Fruit fly (Drosophila melanogaster) whole organism, embryonic: ENCODE measurements around the gene Gclm.

Source experiments
- Adf1 ChIP-seq: fragments of 200-800 bp; sonication (Bioruptor generic); IDR thresholded peaks from 2 replicates; pipeline ENCODE4 v1.3.6; 2022; ENCODE audit warnings: missing biosample characterization, missing genetic modification characterization
- CG10267 ChIP-seq: fragments of 200-800 bp; sonication (Bioruptor generic); optimal IDR thresholded peaks from 2 replicates; lab custom pipeline; 2018; ENCODE audit warnings: missing biosample characterization, mild to moderate bottlenecking, missing genetic modification characterization, moderate library complexity
- CG10543 ChIP-seq: fragments of 200-800 bp; sonication (Bioruptor generic); optimal IDR thresholded peaks from 3 replicates; lab custom pipeline; 2017; ENCODE audit warnings: missing biosample characterization, mild to moderate bottlenecking, missing genetic modification characterization, moderate library complexity
- CG12659 ChIP-seq: fragments of 200-800 bp; sonication (Bioruptor generic); optimal IDR thresholded peaks from 3 replicates; lab custom pipeline; 2017; ENCODE audit warnings: mild to moderate bottlenecking, missing biosample characterization, missing genetic modification reagents, missing genetic modification characterization
- CG12769 ChIP-seq: fragments of 200-800 bp; sonication (Bioruptor generic); optimal IDR thresholded peaks from 2 replicates; lab custom pipeline; 2019; ENCODE audit warnings: missing biosample characterization, mild to moderate bottlenecking, missing genetic modification characterization, moderate library complexity
- CG13424 ChIP-seq: fragments of 200-800 bp; sonication (Bioruptor generic); optimal IDR thresholded peaks from 2 replicates; lab custom pipeline; 2019; ENCODE audit warnings: missing biosample characterization, mild to moderate bottlenecking, missing genetic modification characterization, moderate library complexity
- CG13894 ChIP-seq: fragments of 200-800 bp; sonication (Bioruptor generic); optimal IDR thresholded peaks from 3 replicates; lab custom pipeline; 2018; ENCODE audit warnings: missing biosample characterization, mild to moderate bottlenecking, missing genetic modification characterization, moderate library complexity
- CG18764 ChIP-seq: fragments of 200-800 bp; sonication (Bioruptor generic); optimal IDR thresholded peaks from 3 replicates; lab custom pipeline; 2016; ENCODE audit warnings: missing biosample characterization, missing genetic modification characterization
- CG2116 ChIP-seq: fragments of 200-800 bp; sonication (Bioruptor generic); optimal IDR thresholded peaks from 3 replicates; lab custom pipeline; 2018; ENCODE audit warnings: missing biosample characterization, mild to moderate bottlenecking, missing genetic modification characterization
- CG2199 ChIP-seq: fragments of 200-800 bp; sonication (Bioruptor generic); IDR thresholded peaks from 3 replicates; pipeline ENCODE4 v1.3.6; 2022; ENCODE audit warnings: missing biosample characterization, missing genetic modification characterization
- CG2875 ChIP-seq: fragments of 200-800 bp; sonication (Bioruptor generic); optimal IDR thresholded peaks from 2 replicates; lab custom pipeline; 2017; ENCODE audit warnings: missing biosample characterization, mild to moderate bottlenecking, missing genetic modification characterization, missing genetic modification reagents
- CG34376 ChIP-seq: fragments of 200-800 bp; sonication (Bioruptor generic); optimal IDR thresholded peaks from 2 replicates; lab custom pipeline; 2018; ENCODE audit warnings: missing biosample characterization, mild to moderate bottlenecking, missing genetic modification characterization
- CG3995 ChIP-seq: fragments of 200-800 bp; sonication (Bioruptor generic); optimal IDR thresholded peaks from 3 replicates; lab custom pipeline; 2016; ENCODE audit warnings: missing biosample characterization, missing genetic modification characterization
- CG6854 ChIP-seq: fragments of 200-800 bp; sonication (Bioruptor generic); optimal IDR thresholded peaks from 3 replicates; lab custom pipeline; 2017; ENCODE audit warnings: missing biosample characterization, mild to moderate bottlenecking, missing genetic modification characterization
- CG7928 ChIP-seq: fragments of 200-800 bp; sonication (Bioruptor generic); optimal IDR thresholded peaks from 2 replicates; lab custom pipeline; 2017; ENCODE audit warnings: missing biosample characterization, mild to moderate bottlenecking, missing genetic modification characterization
- CG8290 ChIP-seq, 3 experiments: fragments of 200-800 bp; sonication (Bioruptor generic); optimal IDR thresholded peaks; 2 replicates each; lab custom pipeline; 2016 to 2019; ENCODE audit warnings: missing biosample characterization in 3 of 3, missing genetic modification characterization in 3 of 3, mild to moderate bottlenecking in 2 of 3, moderate library complexity in 1 of 3
- Dll ChIP-seq: fragments of 200-800 bp; sonication (Bioruptor generic); IDR thresholded peaks from 4 replicates; pipeline ENCODE4 v1.3.6; 2022; ENCODE audit warnings: missing biosample characterization, missing genetic modification characterization; ENCODE audit not compliant: partially characterized antibody
- Fer2 ChIP-seq: fragments of 200-800 bp; sonication (Bioruptor generic); optimal IDR thresholded peaks from 2 replicates; lab custom pipeline; 2018; ENCODE audit warnings: missing biosample characterization, mild to moderate bottlenecking, missing genetic modification characterization, moderate library complexity
- Fer3 ChIP-seq: fragments of 200-800 bp; sonication (Bioruptor generic); optimal IDR thresholded peaks from 2 replicates; lab custom pipeline; 2018; ENCODE audit warnings: missing biosample characterization, mild to moderate bottlenecking, missing genetic modification characterization, moderate library complexity
- H2.0 ChIP-seq: fragments of 200-800 bp; sonication (Bioruptor generic); IDR thresholded peaks from 2 replicates; pipeline ENCODE4 v1.3.6; 2022; ENCODE audit warnings: missing biosample characterization, missing genetic modification characterization
- Hr78 ChIP-seq, 2 experiments: fragments of 200-800 bp in 1 of 2; fragments of >200 bp in 1 of 2; sonication (Bioruptor generic) in 1 of 2; optimal IDR thresholded peaks; 2 replicates each; lab custom pipeline; 2017 to 2019; ENCODE audit warnings: missing biosample characterization in 2 of 2, missing genetic modification characterization in 2 of 2, mild to moderate bottlenecking in 1 of 2, moderate library complexity in 1 of 2
- Mad ChIP-seq: fragments of 200-800 bp; sonication (Bioruptor generic); optimal IDR thresholded peaks from 2 replicates; lab custom pipeline; 2016; ENCODE audit warnings: missing biosample characterization, missing genetic modification characterization
- Med ChIP-seq: fragments of 200-800 bp; sonication (Bioruptor generic); peaks from one replicate; lab custom pipeline; 2016; ENCODE audit warnings: missing biosample characterization, missing genetic modification characterization, mild to moderate bottlenecking, inconsistent platforms, moderate library complexity
- NK7.1 ChIP-seq: fragments of 200-800 bp; sonication (Bioruptor generic); optimal IDR thresholded peaks from 3 replicates; lab custom pipeline; 2016; ENCODE audit warnings: missing biosample characterization, missing genetic modification characterization
- PHDP ChIP-seq: fragments of 200-800 bp; sonication (Bioruptor generic); optimal IDR thresholded peaks from 3 replicates; lab custom pipeline; 2018; ENCODE audit warnings: missing biosample characterization, mild to moderate bottlenecking, missing genetic modification characterization, moderate library complexity
- Pdp1 ChIP-seq, 2 experiments: fragments of 200-800 bp; sonication (Bioruptor generic); optimal IDR thresholded peaks; 3 replicates each; lab custom pipeline; 2016; ENCODE audit warnings: missing biosample characterization in 2 of 2, missing genetic modification characterization in 2 of 2, mild to moderate bottlenecking in 1 of 2, moderate library complexity in 1 of 2
- Tbp ChIP-seq: fragments of >200 bp; optimal IDR thresholded peaks from 2 replicates; lab custom pipeline; 2018; ENCODE audit warnings: missing biosample characterization, missing genetic modification characterization
- ase ChIP-seq: fragments of 200-800 bp; sonication (Bioruptor generic); IDR thresholded peaks from 3 replicates; pipeline ENCODE4 v1.3.6; 2022; ENCODE audit warnings: missing biosample characterization, missing genetic modification characterization
- bab2 ChIP-seq: fragments of 200-800 bp; sonication (Bioruptor generic); optimal IDR thresholded peaks from 2 replicates; lab custom pipeline; 2016; ENCODE audit warnings: missing biosample characterization, missing genetic modification characterization
- caup ChIP-seq: fragments of 200-800 bp; sonication (Bioruptor generic); optimal IDR thresholded peaks from 3 replicates; lab custom pipeline; 2017; ENCODE audit warnings: missing biosample characterization, mild to moderate bottlenecking, missing genetic modification characterization, moderate library complexity; ENCODE audit not compliant: severe bottlenecking
- cg ChIP-seq: fragments of 200-800 bp; sonication (Bioruptor generic); optimal IDR thresholded peaks from 3 replicates; lab custom pipeline; 2019; ENCODE audit warnings: missing biosample characterization, mild to moderate bottlenecking, missing genetic modification characterization, moderate library complexity
- chinmo ChIP-seq: fragments of 200-800 bp; sonication (Bioruptor generic); IDR thresholded peaks from 4 replicates; pipeline ENCODE4 v1.3.6; 2022; ENCODE audit warnings: missing biosample characterization, missing genetic modification characterization; ENCODE audit not compliant: partially characterized antibody
- dati ChIP-seq: fragments of 200-800 bp; sonication (Bioruptor generic); IDR thresholded peaks from 2 replicates; pipeline ENCODE4 v1.3.6; 2022; ENCODE audit warnings: missing biosample characterization, missing genetic modification characterization
- exex ChIP-seq: fragments of 200-800 bp; sonication (Bioruptor generic); optimal IDR thresholded peaks from 4 replicates; lab custom pipeline; 2018; ENCODE audit warnings: missing biosample characterization, mild to moderate bottlenecking, missing genetic modification characterization, moderate library complexity
- hbn ChIP-seq: fragments of 200-800 bp; sonication (Bioruptor generic); IDR thresholded peaks from 2 replicates; pipeline ENCODE4 v1.3.6; 2022; ENCODE audit warnings: missing biosample characterization, missing genetic modification characterization; ENCODE audit not compliant: partially characterized antibody
- hkb ChIP-seq, 2 experiments: fragments of 200-800 bp in 1 of 2; fragments of >200 bp in 1 of 2; sonication (Bioruptor generic) in 1 of 2; IDR thresholded peaks in 1 of 2; optimal IDR thresholded peaks in 1 of 2; 2 replicates each; pipeline versions ENCODE4 v1.3.6 to Lab custom; 2017 to 2022; ENCODE audit warnings: missing biosample characterization in 1 of 2, missing genetic modification characterization in 1 of 2
- inv ChIP-seq: fragments of 200-800 bp; sonication (Bioruptor generic); IDR thresholded peaks from 2 replicates; pipeline ENCODE4 v1.3.6; 2022; ENCODE audit warnings: missing biosample characterization, missing genetic modification characterization; ENCODE audit not compliant: partially characterized antibody
- lilli ChIP-seq: fragments of 200-800 bp; sonication (Bioruptor generic); optimal IDR thresholded peaks from 3 replicates; lab custom pipeline; 2016; ENCODE audit warnings: missing biosample characterization, missing genetic modification characterization
- mirr ChIP-seq: fragments of 200-800 bp; sonication (Bioruptor generic); optimal IDR thresholded peaks from 3 replicates; lab custom pipeline; 2018; ENCODE audit warnings: missing biosample characterization, mild to moderate bottlenecking, missing genetic modification characterization
- otp ChIP-seq: fragments of 200-800 bp; sonication (Bioruptor generic); IDR thresholded peaks from 3 replicates; pipeline ENCODE4, ENCODE4 v1.3.6; 2022; ENCODE audit warnings: missing biosample characterization, missing genetic modification characterization
- row ChIP-seq: fragments of 200-800 bp; sonication (Bioruptor generic); IDR thresholded peaks from 3 replicates; pipeline ENCODE4 v1.3.6; 2022; ENCODE audit warnings: missing biosample characterization, missing genetic modification characterization
- sd ChIP-seq: fragments of 200-800 bp; sonication (Bioruptor generic); optimal IDR thresholded peaks from 3 replicates; lab custom pipeline; 2018; ENCODE audit warnings: missing biosample characterization, mild to moderate bottlenecking, missing genetic modification characterization, moderate library complexity
- sens-2 ChIP-seq: fragments of 200-800 bp; sonication (Bioruptor generic); IDR thresholded peaks from 2 replicates; pipeline ENCODE4 v1.3.6; 2022; ENCODE audit warnings: missing biosample characterization, missing genetic modification characterization
- sim ChIP-seq: fragments of 200-800 bp; sonication (Bioruptor generic); IDR thresholded peaks from 2 replicates; pipeline ENCODE4 v1.3.6; 2022; ENCODE audit warnings: missing biosample characterization, missing genetic modification characterization
- sr ChIP-seq: fragments of 200-800 bp; sonication (Bioruptor generic); IDR thresholded peaks from 3 replicates; pipeline ENCODE4 v1.3.6; 2022; ENCODE audit warnings: missing biosample characterization, missing genetic modification characterization
- sug ChIP-seq: fragments of 200-800 bp; optimal IDR thresholded peaks from 2 replicates; lab custom pipeline; 2019; ENCODE audit warnings: missing biosample characterization, mild to moderate bottlenecking, missing genetic modification characterization, moderate library complexity

The Gclm gene

dm6 chr3R:22669789-22670426 lies 16.4 kb downstream of the Gclm start:
- TF ChIP-seq CG2199 (GFP tag; lab: Robert Waterston, UW) (0 out of 3 replicates have a peak, but pooled peaks have one; percentile 12), CG7928 (GFP tag; lab: Kevin White, UChicago) (no peak), CG10267 (no peak), Mad (GFP tag; lab: Kevin White, UChicago) (no peak), chinmo (GFP tag; lab: Robert Waterston, UW) (0 out of 4 replicates have a peak, but pooled peaks have one; percentile 51), Tbp (GFP tag; lab: Kevin White, UChicago) (no peak), Hr78 (GFP tag; optimal IDR thresholded peaks at IDR 0.05; lab: Kevin White, UChicago) (peak in 1 of 2 experiments; percentile 85), sr (GFP tag; lab: Robert Waterston, UW) (no peak), CG2875 (GFP tag; lab: Kevin White, UChicago) (no peak), dati (no peak), CG2116 (GFP tag; lab: Kevin White, UChicago) (no peak), CG18764 (GFP tag; lab: Kevin White, UChicago) (no peak), CG13894 (tag; lab: Kevin White, UChicago) (peak; percentile 93), cg (GFP tag; lab: Kevin White, UChicago) (peak; percentile 23), CG12659 (GFP tag; lab: Kevin White, UChicago) (no peak), caup (no peak), Dll (GFP tag; lab: Robert Waterston, UW) (0 out of 4 replicates have a peak, but pooled peaks have one; percentile 16)

dm6 chr3R:22669121-22669520 lies 17.2 kb downstream of the Gclm start:
- TF ChIP-seq mirr (GFP tag; lab: Kevin White, UChicago) (peak; percentile 58), CG6854 (GFP tag; lab: Kevin White, UChicago) (no peak), CG8290 (GFP tag; optimal IDR thresholded peaks at IDR 0.05; lab: Kevin White, UChicago) (no peak), CG8290 (tag; optimal IDR thresholded peaks at IDR 0.05; lab: Kevin White, UChicago) (peak in 1 of 2 experiments; percentile 15), Med (peak; percentile 44), CG12769 (tag; lab: Kevin White, UChicago) (peak; percentile 36), CG10543 (peak; percentile 1), CG3995 (GFP tag; lab: Kevin White, UChicago) (peak; percentile 86), exex (tag; lab: Kevin White, UChicago) (peak; percentile 18), bab2 (GFP tag; lab: Kevin White, UChicago) (no peak), sug (tag; lab: Kevin White, UChicago) (peak; percentile 43), H2.0 (GFP tag; lab: Robert Waterston, UW) (no peak), Pdp1 (GFP tag; optimal IDR thresholded peaks at IDR 0.05; lab: Kevin White, UChicago) (peak in 1 of 2 experiments; percentile 27), sd (tag; lab: Kevin White, UChicago) (peak; percentile 4), CG34376 (GFP tag; lab: Kevin White, UChicago) (peak; percentile 49)

- TF ChIP-seq Fer2 (tag; lab: Kevin White, UChicago) (no peak), CG13424 (tag; lab: Kevin White, UChicago) (peak; percentile 7), inv (GFP tag; lab: Robert Waterston, UW) (no peak), hkb (optimal IDR thresholded peaks at IDR 0.05; lab: Kevin White, UChicago) (no peak), hkb (GFP tag; IDR thresholded peaks at IDR 0.05; lab: Robert Waterston, UW) (peak; percentile 72), sens-2 (GFP tag; lab: Robert Waterston, UW) (no peak), otp (GFP tag; lab: Robert Waterston, UW) (0 out of 3 replicates have a peak, but pooled peaks have one; percentile 22), ase (GFP tag; lab: Robert Waterston, UW) (peak; percentile 6; the same call in 1 of the 3 replicates), row (GFP tag; lab: Robert Waterston, UW) (peak; percentile 69), Adf1 (GFP tag; lab: Robert Waterston, UW) (0 out of 2 replicates have a peak, but pooled peaks have one; percentile 13), NK7.1 (GFP tag; lab: Kevin White, UChicago) (no peak), sim (GFP tag; lab: Robert Waterston, UW) (no peak), lilli (GFP tag; lab: Kevin White, UChicago) (peak; percentile 19), PHDP (tag; lab: Kevin White, UChicago) (peak; percentile 9), hbn (GFP tag; lab: Robert Waterston, UW) (no peak), Fer3 (tag; lab: Kevin White, UChicago) (peak; percentile 8)
Measured at dm6 chr3R:22668622-22669021, 17.7 kb downstream of the Gclm start.
